Fruit fly (Drosophila melanogaster) whole organism, larva: Measurements from ENCODE around the gene CG17777.

Experiments used
- noc ChIP-seq: fragments of 200-800 bp; sonication (Bioruptor generic); optimal IDR thresholded peaks from 3 replicates; lab custom pipeline; 2019; ENCODE audit warnings: missing biosample characterization, mild to moderate bottlenecking, missing genetic modification characterization, moderate library complexity

CG17777 gene

DNA sequence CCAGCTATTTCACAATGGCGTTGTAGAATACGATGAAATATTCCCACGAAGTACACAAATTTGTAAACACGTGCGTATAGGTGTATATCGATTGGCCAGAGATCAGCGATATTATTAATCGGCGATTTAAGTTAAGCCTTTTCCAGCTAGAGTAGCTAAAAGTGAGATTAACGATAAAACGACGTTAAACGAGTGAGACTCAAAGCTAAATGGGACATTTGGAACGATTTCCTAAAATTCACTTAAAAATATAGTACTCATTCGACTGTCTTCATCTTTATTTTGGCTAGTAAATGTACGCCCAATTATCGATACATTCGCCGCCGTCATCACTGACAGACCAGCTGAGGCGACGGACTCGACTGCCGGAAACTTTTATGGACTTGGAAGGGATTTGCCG is 2.1 kb upstream of the CG17777 start, which contains the start of the genes Nmd3 and CG17776:
Gene Nmd3, minus strand, starts transcription at position 106 of the 400 bp plus-strand sequence.
Gene CG17776, plus strand, starts transcription at position 163 of the 400 bp plus-strand sequence.
- peak; percentile 36 for TF ChIP-seq noc (tag; lab: Kevin White, UChicago)

DNA sequence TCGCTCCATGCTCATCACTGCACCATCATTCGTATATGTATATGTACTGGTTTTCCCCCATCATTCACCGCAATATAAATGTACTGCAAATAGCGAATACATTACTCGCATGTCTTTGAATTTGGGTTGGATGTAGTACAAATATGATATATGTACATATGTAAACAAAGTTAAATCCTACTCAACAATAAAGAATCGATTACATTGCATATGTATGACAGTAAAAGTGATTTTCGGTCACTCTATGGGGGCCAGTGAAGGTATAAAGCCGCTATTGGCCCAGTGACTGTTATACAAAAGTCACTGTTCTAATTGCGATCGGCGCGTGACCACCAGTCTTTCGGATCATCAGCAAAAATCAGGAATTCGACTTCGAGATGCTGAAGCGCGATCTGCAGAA is 865 bp downstream of the CG17777 start, which contains the start of gene CG3457:
Gene CG3457, plus strand, starts transcription at position 301 of the 400 bp plus-strand sequence.
- no peak for TF ChIP-seq noc (tag; lab: Kevin White, UChicago)

DNA sequence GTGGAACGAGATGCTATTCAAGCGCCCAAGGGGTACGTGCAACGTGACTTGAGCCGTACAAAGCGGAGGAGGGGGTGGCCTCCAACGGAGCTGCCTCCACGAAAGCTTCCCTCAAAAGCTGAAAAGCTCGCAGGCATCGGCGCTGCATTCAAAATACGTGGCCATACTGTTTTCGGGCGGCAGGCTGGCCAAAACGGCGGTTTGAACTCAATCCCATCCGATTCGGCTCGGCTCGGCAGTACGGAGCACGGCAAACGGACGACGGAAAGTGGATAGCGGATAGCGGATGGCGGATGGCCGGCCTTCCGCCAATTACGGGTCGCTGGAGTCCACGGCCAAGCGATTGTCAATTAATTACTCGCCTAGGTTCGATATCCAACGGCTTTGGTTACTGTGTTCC is 2.2 kb downstream of the CG17777 start, which contains the start of gene Mct1:
Gene Mct1, plus strand, starts transcription at position 301 of the 400 bp plus-strand sequence.
- no peak for TF ChIP-seq noc (tag; lab: Kevin White, UChicago)

DNA sequence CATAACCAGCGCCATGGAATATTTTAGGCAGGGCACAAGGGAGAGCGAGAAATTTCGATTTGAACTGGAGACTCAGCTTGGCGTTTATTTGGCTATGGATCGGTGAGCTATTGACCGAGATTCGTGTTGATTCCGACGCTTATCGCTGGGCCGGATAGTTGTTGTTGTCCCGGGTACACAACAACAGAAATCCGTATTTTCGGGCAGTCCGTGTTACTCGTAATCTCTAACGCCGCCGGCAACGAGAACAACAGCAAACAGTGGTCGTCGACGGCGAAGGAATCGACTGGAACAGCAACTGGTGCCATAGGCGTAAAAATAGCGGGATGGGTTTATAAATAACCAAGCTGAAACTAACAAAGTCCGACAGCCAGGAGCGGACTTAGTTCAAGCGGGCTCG is 5.2 kb downstream of the CG17777 start:
- no peak for TF ChIP-seq noc (tag; lab: Kevin White, UChicago)

DNA sequence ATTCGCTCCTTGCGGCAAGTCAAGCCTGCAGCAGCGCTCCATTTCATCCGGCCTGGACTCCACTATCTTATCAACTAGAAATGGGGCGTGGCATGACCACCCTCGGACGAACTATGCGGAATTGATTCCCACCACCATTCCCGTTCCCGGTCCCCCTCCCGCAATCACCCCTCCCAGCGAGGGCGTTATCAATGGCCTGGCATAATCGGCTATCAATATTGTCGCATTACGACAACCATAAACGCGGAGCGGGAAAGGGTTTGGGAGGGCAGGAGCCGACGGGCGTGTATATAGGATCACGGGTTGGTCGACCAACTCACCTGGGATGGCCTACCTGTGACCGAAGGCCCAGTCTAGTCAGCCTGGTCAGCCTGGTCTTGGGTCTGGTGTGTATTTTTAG is 6.5 kb downstream of the CG17777 start:
- TF ChIP-seq noc (tag; lab: Kevin White, UChicago): no peak

DNA sequence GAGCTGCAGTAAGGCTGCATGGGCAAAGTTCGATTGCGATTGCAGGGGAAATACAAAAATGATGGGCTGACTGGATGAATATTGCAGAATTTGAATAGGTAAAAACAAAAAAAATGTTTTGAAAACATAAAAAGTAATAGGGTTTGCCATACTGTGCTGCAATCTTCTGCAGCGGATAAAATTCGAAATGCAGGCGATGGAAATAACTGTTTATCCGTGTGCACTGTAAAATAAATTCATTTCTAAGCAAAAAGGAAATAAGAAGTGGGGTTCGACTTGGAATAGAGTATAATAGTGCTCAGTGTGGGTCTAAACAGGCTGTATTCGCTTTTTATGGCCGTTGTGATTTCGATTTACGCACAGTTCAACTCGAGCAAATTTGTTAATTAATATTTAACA is 7.2 kb downstream of the CG17777 start, which contains the start of gene CG14053:
Gene CG14053, minus strand, starts transcription at position 101 of the 399 bp plus-strand sequence.
- no peak for TF ChIP-seq noc (tag; lab: Kevin White, UChicago)

DNA sequence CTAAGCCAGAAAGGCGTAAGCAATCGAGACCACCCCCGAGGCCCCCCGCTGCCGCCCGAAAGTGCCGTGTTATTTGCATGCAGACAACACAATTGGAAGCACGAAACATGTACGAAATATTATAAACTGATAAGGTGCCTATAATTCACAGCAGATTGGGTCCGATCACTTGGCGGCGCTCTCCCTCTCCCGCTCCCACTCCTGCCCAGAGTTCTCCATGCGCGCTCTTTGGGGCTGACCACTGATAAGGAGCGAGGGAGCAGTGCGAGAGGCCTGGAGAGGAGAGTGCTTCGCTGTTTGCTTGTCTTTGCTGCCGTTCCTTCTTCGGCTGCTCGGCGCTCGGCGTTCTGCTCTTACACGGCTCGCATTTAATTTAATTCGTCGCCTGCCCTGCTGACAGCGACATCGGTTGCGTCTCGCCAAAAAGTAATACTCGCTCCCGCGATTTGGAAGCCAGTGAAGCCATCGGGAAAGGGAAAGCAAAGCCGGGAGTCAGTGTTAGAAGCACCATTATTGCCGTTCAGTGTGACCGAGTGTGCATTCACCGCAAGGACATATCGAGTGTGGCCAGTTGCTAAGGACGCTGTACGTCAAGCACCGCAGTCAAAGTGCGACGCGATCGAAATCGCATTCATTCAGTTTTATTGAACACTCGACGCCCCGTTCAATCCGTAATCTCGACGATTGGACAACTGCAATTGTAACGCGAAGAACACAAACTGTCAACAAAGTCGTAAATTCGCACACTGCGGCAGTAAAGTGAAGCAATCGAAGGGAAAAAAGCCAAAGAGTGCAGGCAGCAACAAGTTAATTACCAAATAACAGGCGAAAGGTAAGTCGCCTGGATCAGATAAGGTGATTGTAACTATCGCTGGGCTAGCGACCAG is 7.8 kb downstream of the CG17777 start:
- peak; percentile 49 for TF ChIP-seq noc (tag; lab: Kevin White, UChicago)

DNA sequence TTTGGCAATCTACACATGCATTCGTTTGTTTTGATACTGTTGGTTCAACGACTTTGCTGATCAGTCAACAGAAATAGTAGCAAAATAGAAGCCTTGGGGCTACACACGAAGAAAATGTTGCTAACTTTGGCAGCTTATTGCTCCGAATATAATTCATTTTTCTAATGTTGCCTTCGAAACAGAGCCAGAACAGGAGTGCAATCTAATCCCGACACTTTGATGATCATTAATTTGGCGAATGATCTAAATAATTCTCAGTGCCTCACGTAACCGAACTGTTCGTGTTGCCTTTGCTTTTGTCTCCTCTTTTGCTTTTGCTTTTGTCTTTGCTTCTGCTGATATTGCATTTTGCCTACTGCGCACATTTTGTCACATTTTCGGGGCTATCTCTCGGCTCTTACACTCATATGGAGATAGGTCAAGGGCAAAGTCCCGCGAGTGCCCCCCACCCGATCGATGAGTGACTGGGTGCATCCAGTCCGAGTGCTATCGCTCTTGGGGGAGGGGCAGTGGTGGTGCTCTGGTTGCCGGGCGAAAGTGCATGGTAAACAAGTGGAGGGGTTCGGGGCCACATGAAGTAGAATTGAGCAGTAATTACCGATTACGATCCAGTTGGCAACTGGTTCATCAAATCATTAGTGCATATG is 9.6 kb downstream of the CG17777 start:
- TF ChIP-seq noc (tag; lab: Kevin White, UChicago): no peak

DNA sequence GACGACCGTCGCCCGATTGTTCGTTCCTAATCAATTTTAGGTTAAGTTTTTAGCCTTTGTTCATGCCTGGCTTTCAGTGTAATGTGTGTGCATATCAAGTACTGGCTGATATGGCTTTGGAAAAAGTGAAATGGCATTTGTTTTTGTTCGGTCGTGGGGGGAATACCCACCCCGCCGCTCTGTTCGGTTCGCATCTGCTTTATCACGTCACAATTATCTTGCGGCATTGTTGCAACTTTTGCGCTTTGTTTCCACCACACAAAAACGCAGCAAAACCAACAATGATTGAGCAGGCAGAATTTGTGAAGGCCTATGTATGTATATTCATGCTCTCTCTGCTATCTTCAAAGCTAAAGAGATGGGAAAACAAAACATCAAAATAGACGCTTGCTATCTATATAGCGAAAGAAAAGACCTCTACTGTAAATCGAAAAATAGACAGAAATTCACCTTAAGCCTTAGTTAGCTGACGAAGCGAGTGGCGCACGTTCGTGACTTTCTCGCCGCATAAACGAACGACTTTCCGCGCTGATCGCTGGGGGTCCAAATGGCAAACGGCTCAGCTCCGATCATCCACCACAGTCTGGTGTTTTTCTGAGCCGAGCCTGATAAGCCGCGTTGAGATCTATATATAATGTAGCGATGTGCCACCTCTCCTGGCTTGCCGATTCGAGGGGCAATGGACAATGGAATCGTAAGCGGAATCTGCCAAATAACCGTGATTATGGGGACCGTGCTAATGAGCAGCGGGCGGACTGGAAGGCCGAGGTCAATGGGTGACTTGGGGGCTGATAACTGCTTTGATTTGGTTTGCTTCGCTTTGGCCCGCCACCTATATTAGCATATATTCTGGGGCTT is 11.0 kb downstream of the CG17777 start:
- no peak for TF ChIP-seq noc (tag; lab: Kevin White, UChicago)

DNA sequence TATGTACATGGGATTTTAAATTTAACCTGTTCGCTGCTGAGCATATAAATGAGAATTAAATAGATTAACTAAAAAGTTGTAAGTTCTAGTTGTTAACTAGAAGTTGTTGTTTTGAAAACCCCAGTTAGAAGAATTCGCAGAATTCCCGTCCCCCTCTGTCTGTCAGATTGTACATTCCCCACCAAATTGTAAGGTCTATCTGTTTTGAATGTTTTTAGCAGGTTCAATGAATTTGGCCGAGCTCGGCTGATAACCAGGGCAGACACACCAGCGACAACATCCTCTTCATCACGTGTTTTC is 11.6 kb downstream of the CG17777 start:
- TF ChIP-seq noc (tag; lab: Kevin White, UChicago): no peak

DNA sequence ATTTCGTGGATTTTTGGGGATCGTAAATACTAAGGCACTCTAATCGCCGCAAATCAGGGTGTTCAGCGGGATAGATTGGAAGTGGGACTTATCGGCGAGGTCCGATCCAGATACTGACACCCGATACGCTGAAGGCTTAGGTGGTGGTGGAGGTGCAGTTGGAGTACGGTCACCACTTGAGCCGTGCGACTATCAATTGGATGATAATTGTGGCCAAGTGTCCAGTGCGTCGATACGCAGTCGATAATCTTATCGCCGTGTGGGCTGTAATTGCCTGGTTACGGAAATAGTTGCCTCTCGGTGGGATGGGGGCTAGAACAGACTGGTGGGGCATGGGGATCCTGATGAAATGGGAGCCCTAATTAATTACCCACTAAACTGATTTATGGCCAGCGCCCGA is 12.6 kb downstream of the CG17777 start:
- peak; percentile 33 for TF ChIP-seq noc (tag; lab: Kevin White, UChicago)

DNA sequence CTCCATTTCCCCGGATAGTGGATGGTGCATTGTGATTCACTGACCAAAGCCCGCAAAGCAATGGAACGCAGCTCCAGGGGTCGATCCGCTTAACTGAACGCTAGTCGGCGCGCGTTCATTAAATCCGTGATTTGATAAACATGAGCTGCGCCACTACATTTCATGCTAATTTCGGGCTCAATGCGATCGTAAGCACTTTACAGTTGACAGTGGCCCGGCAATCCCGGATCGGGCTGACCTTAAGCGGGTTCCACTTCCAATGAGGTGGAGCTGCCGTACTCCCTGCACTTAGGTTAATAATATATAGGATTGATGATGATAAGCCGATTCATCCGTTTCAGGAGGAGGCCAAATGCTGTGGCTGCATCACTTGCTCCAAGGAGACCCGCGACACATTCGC is 17.1 kb downstream of the CG17777 start, which contains the start of gene FarO:
Gene FarO, minus strand, starts transcription at position 101 of the 400 bp plus-strand sequence.
- TF ChIP-seq noc (tag; lab: Kevin White, UChicago): no peak

DNA sequence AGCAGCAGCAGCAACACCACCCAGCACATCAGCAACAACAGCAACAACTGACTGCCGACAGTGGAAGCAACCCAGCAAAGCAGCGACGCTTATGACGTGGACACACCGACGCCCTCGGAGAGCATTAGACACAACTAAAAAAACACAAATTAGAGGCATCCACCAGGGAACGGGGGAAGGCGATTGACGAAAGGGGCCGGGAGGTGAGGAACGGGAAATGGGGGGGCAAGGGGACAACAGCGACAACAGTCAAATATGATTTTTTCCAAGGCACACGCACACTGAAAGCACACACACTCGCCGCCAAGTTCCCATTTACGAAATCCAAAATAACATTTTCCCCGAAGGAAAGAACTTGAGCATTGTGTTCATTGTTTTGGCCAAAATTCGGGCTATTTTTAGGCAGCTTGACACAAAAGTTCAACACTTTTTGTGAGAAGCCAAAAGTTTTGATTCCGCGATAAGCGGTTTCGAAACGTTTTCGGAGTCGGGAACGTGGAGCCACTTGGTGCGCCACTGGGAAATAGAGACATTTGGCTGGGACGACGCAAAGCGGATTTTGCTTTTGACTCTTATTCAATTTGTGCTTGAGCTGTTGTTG is 22.1 kb downstream of the CG17777 start:
- TF ChIP-seq noc (tag; lab: Kevin White, UChicago): no peak

DNA sequence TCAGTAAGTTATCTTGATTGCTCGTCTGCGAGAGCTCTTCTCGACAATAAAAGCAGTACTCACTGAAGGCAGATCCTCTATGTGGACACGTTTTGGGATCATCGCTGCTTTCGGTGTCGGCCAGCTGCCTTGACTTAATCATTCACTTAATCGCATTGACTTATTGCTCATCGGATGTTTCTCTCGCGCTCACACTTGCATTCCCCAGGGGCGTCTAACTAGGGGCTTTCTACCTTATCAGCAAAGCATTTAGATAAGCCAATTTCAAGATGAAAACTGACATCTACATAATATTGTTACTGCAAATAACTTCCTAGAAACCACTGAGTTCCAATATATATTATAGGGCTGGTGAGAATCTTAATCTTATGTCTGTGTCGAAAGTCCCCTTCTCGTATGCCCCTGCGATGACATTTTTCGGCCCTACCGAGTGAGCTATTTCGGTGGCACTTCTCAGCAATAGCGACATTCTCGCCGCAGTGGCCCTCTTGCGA is 25.7 kb downstream of the CG17777 start:
- no peak for TF ChIP-seq noc (tag; lab: Kevin White, UChicago)
